Worm (Caenorhabditis elegans): ENCODE measurements around the gene F28C1.3.

The F28C1.3 gene

ce11 chrV:12433105-12433504, 35.4 kb upstream of the F28C1.3 start:
- TF ChIP-seq ceh-83 (GFP tag; optimal IDR thresholded peaks at IDR 0.05): no peak
- no peak for TF ChIP-seq nhr-76 (tag; optimal IDR thresholded peaks at IDR 0.05)
- TF ChIP-seq unc-62 (GFP tag; optimal IDR thresholded peaks at IDR 0.05): no peak
- TF ChIP-seq lsy-2 (tag; optimal IDR thresholded peaks at IDR 0.05): no peak
- TF ChIP-seq sptf-1 (tag; optimal IDR thresholded peaks at IDR 0.05): no peak
- TF ChIP-seq elt-3 (tag; optimal IDR thresholded peaks at IDR 0.05): no peak
- no peak for TF ChIP-seq flh-1 (GFP tag; optimal IDR thresholded peaks at IDR 0.05)
- no peak for TF ChIP-seq lin-32 (GFP tag; optimal IDR thresholded peaks at IDR 0.05)
- no peak for TF ChIP-seq tbx-8 (GFP tag; optimal IDR thresholded peaks at IDR 0.05)
- TF ChIP-seq sem-2 (GFP tag; optimal IDR thresholded peaks at IDR 0.05): no peak
- no peak for TF ChIP-seq hlh-1 (tag; optimal IDR thresholded peaks at IDR 0.05)
- TF ChIP-seq elt-1 (tag; optimal IDR thresholded peaks at IDR 0.05; ENCODE audit: borderline replicate concordance, insufficient read depth): no peak
- TF ChIP-seq pha-4 (tag; optimal IDR thresholded peaks at IDR 0.05): no peak
- no peak for TF ChIP-seq ceh-39 (tag; optimal IDR thresholded peaks at IDR 0.05)

- TF ChIP-seq mls-2 (tag; optimal IDR thresholded peaks at IDR 0.05) (no peak), blmp-1 (tag; optimal IDR thresholded peaks at IDR 0.05) (no peak), ham-2 (GFP tag; optimal IDR thresholded peaks at IDR 0.05) (no peak), sptf-1 (tag; optimal IDR thresholded peaks at IDR 0.05) (no peak), mep-1 (tag; optimal IDR thresholded peaks at IDR 0.05) (no peak), unc-39 (tag; optimal IDR thresholded peaks at IDR 0.05) (no peak), ces-1 (GFP tag; optimal IDR thresholded peaks at IDR 0.05) (no peak), nhr-76 (tag; optimal IDR thresholded peaks at IDR 0.05) (no peak), lin-13 (tag; optimal IDR thresholded peaks at IDR 0.05) (no peak), unc-120 (tag; optimal IDR thresholded peaks at IDR 0.05; ENCODE audit: poor library complexity, severe bottlenecking) (no peak)
Observed at ce11 chrV:12433717-12434116, 34.7 kb upstream of the F28C1.3 start, which contains the start of gene srh-25. Gene srh-25 (minus strand): TSS chrV:12433817.

ce11 chrV:12441420-12441819, 27.0 kb upstream of the F28C1.3 start, which contains the start of gene pals-37:
Gene pals-37 (minus strand): TSS chrV:12441520.
- no peak for TF ChIP-seq lin-32 (GFP tag; optimal IDR thresholded peaks at IDR 0.05)
- no peak for TF ChIP-seq unc-120 (tag; optimal IDR thresholded peaks at IDR 0.05; ENCODE audit: poor library complexity, severe bottlenecking)
- TF ChIP-seq drap-1 (GFP tag; optimal IDR thresholded peaks at IDR 0.05): no peak
- TF ChIP-seq hlh-1 (tag; optimal IDR thresholded peaks at IDR 0.05): no peak
- no peak for TF ChIP-seq blmp-1 (tag; optimal IDR thresholded peaks at IDR 0.05)
- no peak for TF ChIP-seq lin-13 (tag; optimal IDR thresholded peaks at IDR 0.05)
- TF ChIP-seq flh-1 (GFP tag; optimal IDR thresholded peaks at IDR 0.05): no peak
- TF ChIP-seq tbx-8 (GFP tag; optimal IDR thresholded peaks at IDR 0.05): no peak
- TF ChIP-seq unc-62 (GFP tag; optimal IDR thresholded peaks at IDR 0.05): no peak
- no peak for TF ChIP-seq nhr-28 (tag; optimal IDR thresholded peaks at IDR 0.05)
- TF ChIP-seq nhr-76 (tag; optimal IDR thresholded peaks at IDR 0.05): no peak
- TF ChIP-seq sptf-1 (tag; optimal IDR thresholded peaks at IDR 0.05): no peak
- TF ChIP-seq elt-1 (tag; optimal IDR thresholded peaks at IDR 0.05; ENCODE audit: borderline replicate concordance, insufficient read depth): no peak
- TF ChIP-seq cnd-1 (tag; optimal IDR thresholded peaks at IDR 0.05): no peak
- TF ChIP-seq nhr-237 (tag; optimal IDR thresholded peaks at IDR 0.05): no peak
- TF ChIP-seq mls-2 (tag; optimal IDR thresholded peaks at IDR 0.05): no peak
- TF ChIP-seq ces-1 (GFP tag; optimal IDR thresholded peaks at IDR 0.05): no peak
- TF ChIP-seq snpc-4 (tag; optimal IDR thresholded peaks at IDR 0.05): no peak
- TF ChIP-seq lsy-2 (tag; optimal IDR thresholded peaks at IDR 0.05): no peak

- no peak for TF ChIP-seq mls-2 (tag; optimal IDR thresholded peaks at IDR 0.05)
- no peak for TF ChIP-seq nhr-28 (tag; optimal IDR thresholded peaks at IDR 0.05)
Observed at ce11 chrV:12443754-12444153, 24.7 kb upstream of the F28C1.3 start, which contains the start of gene pals-39. Gene pals-39 (minus strand): TSS chrV:12443854.

ce11 chrV:12446895-12447294, 21.6 kb upstream of the F28C1.3 start, which contains the start of the genes pals-38 and C54D10.9:
Gene pals-38 (minus strand): TSS chrV:12446995.
Gene C54D10.9 (plus strand): TSS chrV:12447153.
- TF ChIP-seq nhr-28 (tag; optimal IDR thresholded peaks at IDR 0.05): no peak
- TF ChIP-seq elt-1 (tag; optimal IDR thresholded peaks at IDR 0.05; ENCODE audit: borderline replicate concordance, insufficient read depth): no peak

- no peak for TF ChIP-seq unc-39 (tag; optimal IDR thresholded peaks at IDR 0.05)
- TF ChIP-seq mls-2 (tag; optimal IDR thresholded peaks at IDR 0.05): no peak
- TF ChIP-seq ceh-39 (tag; optimal IDR thresholded peaks at IDR 0.05): no peak
- TF ChIP-seq nhr-12 (tag; optimal IDR thresholded peaks at IDR 0.05): no peak
- no peak for TF ChIP-seq hlh-1 (tag; optimal IDR thresholded peaks at IDR 0.05)
- TF ChIP-seq ham-2 (GFP tag; optimal IDR thresholded peaks at IDR 0.05): no peak
- TF ChIP-seq nhr-28 (tag; optimal IDR thresholded peaks at IDR 0.05): no peak
Observed at ce11 chrV:12449902-12450301, 18.6 kb upstream of the F28C1.3 start, which contains the start of gene C54D10.10. Gene C54D10.10 (minus strand): TSS chrV:12450002.
